Worm (Caenorhabditis elegans): ENCODE results near the gene nhr-176.

DNA sequence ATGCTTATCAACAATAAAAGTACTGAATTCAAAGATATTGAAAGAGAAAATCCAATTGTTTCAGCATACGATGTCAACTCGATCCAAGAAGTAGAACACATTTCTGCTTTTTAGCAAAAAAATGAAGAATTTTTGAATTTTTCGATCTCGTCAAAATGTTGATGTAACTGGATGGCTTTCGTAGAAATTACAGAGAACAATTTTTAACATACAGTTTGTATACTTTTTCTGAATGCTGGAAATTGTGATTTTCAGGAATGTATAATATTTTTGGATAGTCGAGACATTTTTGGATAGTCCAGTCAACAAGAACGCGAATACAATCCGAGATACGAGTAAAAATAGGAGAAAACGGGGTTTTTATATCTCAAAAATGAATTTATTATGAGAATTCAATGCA lies 47.5 kb downstream of the nhr-176 start, which contains the start of gene str-103:
- TF ChIP-seq tlp-1 (tag; optimal IDR thresholded peaks at IDR 0.05) (no peak), lin-13 (GFP tag; optimal IDR thresholded peaks at IDR 0.05) (no peak), ets-5 (GFP tag; IDR thresholded peaks at IDR 0.05) (no peak)
